Worm (Caenorhabditis elegans) whole organism, L3 larva: ENCODE data around the gene fbxa-167.

Experiments
- R02D3.7 ChIP-seq: fragments of 150-350 bp; optimal IDR thresholded peaks from 2 replicates; lab custom pipeline; 2014; ENCODE audit warnings: missing biosample characterization, missing genetic modification characterization
- ZK546.5 ChIP-seq: sonication (generic microtip); optimal IDR thresholded peaks from 2 replicates; lab custom pipeline; 2017; ENCODE audit warnings: missing biosample characterization, missing genetic modification characterization
- ceh-28 ChIP-seq: fragments of 150-350 bp; optimal IDR thresholded peaks from 2 replicates; lab custom pipeline; 2014; ENCODE audit warnings: missing biosample characterization, missing genetic modification reagents, missing genetic modification characterization
- egl-27 ChIP-seq: sonication (generic microtip); optimal IDR thresholded peaks from 4 replicates; lab custom pipeline; 2017; ENCODE audit warnings: missing biosample characterization, missing genetic modification reagents, missing genetic modification characterization
- elt-1 ChIP-seq: fragments of 150-350 bp; optimal IDR thresholded peaks from 2 replicates; lab custom pipeline; 2014; ENCODE audit warnings: missing biosample characterization, missing genetic modification characterization
- elt-2 ChIP-seq: sonication (generic microtip); optimal IDR thresholded peaks from 2 replicates; lab custom pipeline; 2016; ENCODE audit warnings: missing genetic modification reagents, mild to moderate bottlenecking, missing genetic modification characterization, missing compliant biosample characterization
- elt-3 ChIP-seq, 3 experiments: fragments of 150-350 bp in 1 of 3; sonication (generic microtip) in 2 of 3; optimal IDR thresholded peaks; 2 replicates in 2 of 3; 4 replicates in 1 of 3; lab custom pipeline; 2014 to 2017; ENCODE audit warnings: missing biosample characterization in 3 of 3, missing genetic modification characterization in 3 of 3
- eor-1 ChIP-seq, 2 experiments: fragments of 150-350 bp; optimal IDR thresholded peaks; 2 replicates each; lab custom pipeline; 2014 to 2018; ENCODE audit warnings: missing biosample characterization in 2 of 2, missing genetic modification characterization in 2 of 2
- fkh-10 ChIP-seq: sonication (generic microtip); optimal IDR thresholded peaks from 2 replicates; lab custom pipeline; 2017; ENCODE audit warnings: missing biosample characterization, missing genetic modification reagents, missing genetic modification characterization
- fos-1 ChIP-seq: fragments of 150-350 bp; optimal IDR thresholded peaks from 2 replicates; lab custom pipeline; 2014; ENCODE audit warnings: missing biosample characterization, missing genetic modification characterization
- hmg-11 ChIP-seq: sonication (generic microtip); optimal IDR thresholded peaks from 2 replicates; lab custom pipeline; 2016; ENCODE audit warnings: missing genetic modification characterization, missing compliant biosample characterization
- jun-1 ChIP-seq: fragments of 150-350 bp; optimal IDR thresholded peaks from 2 replicates; lab custom pipeline; 2014; ENCODE audit warnings: missing biosample characterization, missing genetic modification reagents, missing genetic modification characterization
- lin-15B ChIP-seq: fragments of 150-350 bp; optimal IDR thresholded peaks from 2 replicates; lab custom pipeline; 2014; ENCODE audit warnings: missing biosample characterization, missing genetic modification characterization
- lin-39 ChIP-seq: fragments of 150-350 bp; optimal IDR thresholded peaks from 2 replicates; lab custom pipeline; 2018; ENCODE audit warnings: missing biosample characterization, missing genetic modification reagents, missing genetic modification characterization
- mdl-1 ChIP-seq: fragments of 150-350 bp; optimal IDR thresholded peaks from 2 replicates; lab custom pipeline; 2014; ENCODE audit warnings: missing biosample characterization, missing genetic modification characterization
- mml-1 ChIP-seq: fragments of 150-350 bp; sonication (generic microtip); optimal IDR thresholded peaks from 3 replicates; lab custom pipeline; 2014; ENCODE audit warnings: missing biosample characterization, missing genetic modification characterization
- nfya-1 ChIP-seq: sonication (generic microtip); optimal IDR thresholded peaks from 2 replicates; lab custom pipeline; 2017; ENCODE audit warnings: missing genetic modification characterization, mild to moderate bottlenecking, missing compliant biosample characterization, antibody characterized with exemption, moderate library complexity; ENCODE audit not compliant: insufficient read depth
- nhr-23 ChIP-seq: fragments of 150-350 bp; optimal IDR thresholded peaks from 2 replicates; lab custom pipeline; 2014; ENCODE audit warnings: missing biosample characterization, missing genetic modification reagents, missing genetic modification characterization
- nhr-237 ChIP-seq: fragments of 150-350 bp; optimal IDR thresholded peaks from 2 replicates; lab custom pipeline; 2014; ENCODE audit warnings: missing biosample characterization, missing genetic modification characterization
- nhr-25 ChIP-seq: sonication (generic microtip); optimal IDR thresholded peaks from 2 replicates; lab custom pipeline; 2017; ENCODE audit warnings: missing biosample characterization, missing genetic modification characterization
- nhr-43 ChIP-seq: sonication (generic microtip); optimal IDR thresholded peaks from 2 replicates; lab custom pipeline; 2016; ENCODE audit warnings: mild to moderate bottlenecking, missing genetic modification characterization, missing compliant biosample characterization; ENCODE audit not compliant: poor library complexity, severe bottlenecking
- nhr-76 ChIP-seq: fragments of 150-350 bp; sonication (generic microtip); optimal IDR thresholded peaks from 5 replicates; lab custom pipeline; 2014; ENCODE audit warnings: missing biosample characterization, missing genetic modification characterization
- nhr-77 ChIP-seq: fragments of 150-350 bp; optimal IDR thresholded peaks from 2 replicates; lab custom pipeline; 2014; ENCODE audit warnings: missing biosample characterization, missing genetic modification characterization
- pha-4 ChIP-seq: fragments of 150-350 bp; optimal IDR thresholded peaks from 2 replicates; lab custom pipeline; 2014; ENCODE audit warnings: missing biosample characterization, missing genetic modification reagents, missing genetic modification characterization
- pqm-1 ChIP-seq: fragments of 150-350 bp; optimal IDR thresholded peaks from 2 replicates; lab custom pipeline; 2017; ENCODE audit warnings: missing biosample characterization, missing genetic modification characterization, inconsistent platforms
- sea-2 ChIP-seq: fragments of 150-350 bp; sonication (generic microtip); optimal IDR thresholded peaks from 4 replicates; lab custom pipeline; 2014; ENCODE audit warnings: missing biosample characterization, missing genetic modification reagents, missing genetic modification characterization
- skn-1 ChIP-seq: fragments of 150-350 bp; optimal IDR thresholded peaks from 2 replicates; lab custom pipeline; 2014; ENCODE audit warnings: missing biosample characterization, missing genetic modification characterization
- snpc-4 ChIP-seq: fragments of 150-350 bp; optimal IDR thresholded peaks from 2 replicates; lab custom pipeline; 2014; ENCODE audit warnings: missing biosample characterization, missing genetic modification characterization

fbxa-167 gene

DNA sequence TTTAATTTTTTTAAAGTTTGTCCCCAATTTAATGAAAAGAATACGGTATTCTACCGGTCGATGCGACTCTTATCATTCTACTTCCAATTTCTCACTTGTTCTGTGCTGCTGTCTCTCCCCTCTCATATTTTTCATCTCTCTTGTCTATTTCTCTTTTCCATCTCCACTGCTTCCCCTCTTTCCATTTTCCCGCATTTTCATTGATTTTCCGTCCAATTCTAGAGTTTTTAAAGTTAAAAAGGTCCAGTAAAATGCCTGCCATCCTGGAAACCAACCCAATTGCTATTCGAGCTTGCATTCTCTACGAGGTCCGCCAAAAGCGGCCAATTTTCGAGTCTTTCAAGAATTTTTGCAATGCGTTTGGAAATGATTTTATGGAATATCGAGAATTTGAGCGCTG is at the start of gene fbxa-167:
fbxa-167 (plus strand) TSS at position 179 of the 400 bp plus-strand sequence.
- TF ChIP-seq nhr-76 (tag; lab: Kevin White, UChicago) (no peak), elt-2 (tag; lab: Kevin White, UChicago) (peak; percentile 9), sea-2 (GFP tag; lab: Kevin White, UChicago) (no peak), elt-3 (tag; optimal IDR thresholded peaks at IDR 0.05; lab: Kevin White, UChicago) (no peak), hmg-11 (peak; percentile 45), nfya-1 (peak; percentile 16), pha-4 (tag; lab: Kevin White, UChicago) (peak; percentile 9)

DNA sequence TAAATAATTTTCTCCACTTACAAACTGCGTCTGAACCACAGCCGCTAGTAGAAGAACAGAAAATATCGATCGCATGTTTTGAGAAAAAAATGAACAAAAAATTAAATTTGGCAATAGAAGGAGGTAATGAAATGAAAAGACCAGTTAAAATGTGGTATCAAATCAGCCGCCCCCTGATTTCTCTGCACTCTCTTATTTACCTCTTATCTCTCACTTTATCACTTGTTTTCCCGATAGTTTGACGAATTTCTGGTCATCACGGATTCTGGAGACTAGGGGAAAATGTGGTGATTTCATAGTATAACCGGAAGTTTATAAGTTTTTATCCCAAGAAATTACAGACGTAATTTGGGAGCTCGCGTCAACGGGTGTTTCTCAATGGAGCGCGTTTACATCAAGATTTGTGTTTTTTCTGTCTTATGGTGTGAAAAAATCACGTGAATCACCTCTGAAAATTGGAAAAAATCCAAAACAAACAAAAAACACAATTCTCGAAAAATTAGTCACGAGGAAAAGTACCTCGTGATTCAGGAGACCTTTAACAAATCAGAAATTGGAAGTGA is 47.5 kb upstream of the fbxa-167 start, which contains the start of gene clec-146:
clec-146 (minus strand) TSS at position 116 of the 563 bp plus-strand sequence.
- TF ChIP-seq nhr-77 (tag; lab: Kevin White, UChicago) (no peak), sea-2 (GFP tag; lab: Kevin White, UChicago) (no peak), eor-1 (tag; optimal IDR thresholded peaks at IDR 0.05; lab: Kevin White, UChicago) (no peak), mdl-1 (no peak), lin-15B (tag; lab: Kevin White, UChicago) (no peak), fkh-10 (GFP tag; lab: Kevin White, UChicago) (no peak), nhr-23 (tag; lab: Kevin White, UChicago) (no peak)

DNA sequence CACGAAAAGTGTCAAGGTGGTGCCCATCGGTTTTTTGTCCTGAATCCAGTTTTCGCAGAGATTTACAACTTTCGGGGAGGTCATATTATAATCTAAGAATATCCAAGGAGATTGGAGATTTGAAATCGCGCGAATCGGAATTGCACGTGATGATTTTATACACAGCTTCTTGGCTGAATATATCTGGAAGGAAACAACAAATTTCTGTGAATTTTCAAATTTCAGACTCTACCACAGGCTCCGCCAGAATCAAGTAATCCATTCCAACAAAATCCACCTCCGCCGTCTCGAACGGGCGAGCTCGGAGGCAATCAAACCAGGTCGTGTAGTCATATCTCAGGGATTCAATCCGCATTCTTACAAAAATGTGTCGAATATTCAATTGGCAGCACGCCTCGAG is 46.0 kb upstream of the fbxa-167 start:
- TF ChIP-seq fos-1, result no peak
- TF ChIP-seq nhr-23 (tag; lab: Kevin White, UChicago), result no peak
- TF ChIP-seq mdl-1, result no peak
- TF ChIP-seq nhr-237 (tag; lab: Kevin White, UChicago), result no peak
- TF ChIP-seq elt-3 (tag; optimal IDR thresholded peaks at IDR 0.05; lab: Kevin White, UChicago), result no peak
- TF ChIP-seq nfya-1, result no peak
- TF ChIP-seq eor-1 (tag; optimal IDR thresholded peaks at IDR 0.05; lab: Kevin White, UChicago), result no peak
- no peak for TF ChIP-seq nhr-76 (tag; lab: Kevin White, UChicago)
- TF ChIP-seq egl-27, result no peak
- TF ChIP-seq, all 47 proteins: peak for 0

DNA sequence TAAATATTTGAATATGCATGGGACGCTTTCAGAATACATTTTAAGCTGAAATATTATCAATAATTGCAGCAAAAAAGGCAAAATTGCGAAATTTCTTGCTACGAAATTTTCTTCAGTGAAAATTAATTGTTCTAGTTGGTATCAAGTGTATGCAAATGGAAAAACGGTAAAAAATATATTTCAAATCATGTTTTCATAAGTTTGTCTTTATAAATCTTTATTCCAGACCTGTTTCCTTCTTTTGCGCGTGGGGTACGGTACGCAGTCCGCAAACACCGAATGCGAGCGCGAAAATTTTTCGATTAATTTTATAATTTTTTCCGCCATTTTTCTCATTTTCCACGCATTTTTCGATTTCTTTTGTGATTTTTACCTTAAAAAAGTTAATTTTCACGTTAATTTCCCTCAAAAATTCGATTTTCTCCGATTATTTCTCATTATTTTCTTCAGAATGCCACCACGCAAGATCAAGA is 44.7 kb upstream of the fbxa-167 start, which contains the start of the genes fbxc-23 and csc-1:
fbxc-23 (minus strand) TSS at position 51 of the 473 bp plus-strand sequence.
csc-1 (plus strand) TSS at position 451 of the 473 bp plus-strand sequence.
- TF ChIP-seq nfya-1 (peak; percentile 83), snpc-4 (tag; lab: Kevin White, UChicago) (peak; percentile 58), pha-4 (tag; lab: Kevin White, UChicago) (peak; percentile 64), nhr-23 (tag; lab: Kevin White, UChicago) (peak; percentile 69), skn-1 (tag; lab: Kevin White, UChicago) (no peak), elt-1 (tag; lab: Kevin White, UChicago) (no peak), nhr-25 (tag; lab: Kevin White, UChicago) (peak; percentile 22), elt-2 (tag; lab: Kevin White, UChicago) (peak; percentile 11), lin-39 (tag; lab: Kevin White, UChicago) (peak; percentile 32), lin-15B (tag; lab: Kevin White, UChicago) (peak; percentile 61)
- TF ChIP-seq, all 47 proteins: peak for 8

ce11 chrII:13600904-13601303 is 40.4 kb upstream of the fbxa-167 start, which contains the start of gene csp-1:
csp-1 (plus strand) TSS chrII:13601204.
- TF ChIP-seq lin-39 (tag; lab: Kevin White, UChicago), result no peak

DNA sequence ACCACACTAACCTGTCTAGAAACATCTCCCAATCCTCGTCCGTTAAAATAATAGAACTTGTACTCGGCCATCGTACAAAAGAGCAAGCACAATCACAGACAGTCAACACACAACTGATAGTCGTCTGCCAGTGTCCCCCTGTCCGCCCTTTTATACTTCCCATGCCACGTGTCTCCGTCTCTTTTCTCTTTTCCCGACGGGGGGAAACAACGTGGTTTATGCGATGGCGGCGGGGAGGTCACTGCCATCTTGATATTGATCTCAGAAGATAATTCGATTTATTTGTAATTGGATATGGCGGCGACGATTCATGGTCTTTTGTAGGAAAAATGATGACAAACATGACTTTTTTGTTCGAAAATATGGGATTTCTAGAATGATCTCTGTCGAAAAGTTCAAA is 31.6 kb upstream of the fbxa-167 start, which contains the start of gene gst-20:
gst-20 (minus strand) TSS at position 170 of the 400 bp plus-strand sequence.
- TF ChIP-seq R02D3.7 (tag; lab: Kevin White, UChicago) (no peak), mdl-1 (peak; percentile 54), elt-2 (tag; lab: Kevin White, UChicago) (peak; percentile 64), ceh-28 (tag; lab: Kevin White, UChicago) (peak; percentile 53), ZK546.5 (no peak), jun-1 (peak; percentile 14), elt-1 (tag; lab: Kevin White, UChicago) (peak; percentile 61), pha-4 (tag; lab: Kevin White, UChicago) (peak; percentile 75), nhr-25 (tag; lab: Kevin White, UChicago) (peak; percentile 64), nhr-23 (tag; lab: Kevin White, UChicago) (peak; percentile 48), pqm-1 (tag; lab: Kevin White, UChicago) (peak; percentile 49), nfya-1 (peak; percentile 8), mml-1 (no peak), nhr-43 (peak; percentile 68), lin-39 (tag; lab: Kevin White, UChicago) (no peak)
